Worm (Caenorhabditis elegans) whole organism, young adult: ENCODE measurements around the gene K10C2.8.

Experiments
- B0261.1 ChIP-seq: sonication (generic microtip); optimal IDR thresholded peaks from 2 replicates; lab custom pipeline; 2016; ENCODE audit warnings: mild to moderate bottlenecking, missing genetic modification characterization, moderate library complexity, missing compliant biosample characterization
- C17E4.6 ChIP-seq: fragments of 200-800 bp; sonication (Bioruptor generic); IDR thresholded peaks from 2 replicates; pipeline ENCODE4 v1.3.6; 2022; ENCODE audit warnings: missing genetic modification reagents, missing genetic modification characterization, missing compliant biosample characterization
- F10E7.11 ChIP-seq: sonication (generic microtip); optimal IDR thresholded peaks from 2 replicates; lab custom pipeline; 2017; ENCODE audit warnings: mild to moderate bottlenecking, missing genetic modification characterization, moderate library complexity, missing compliant biosample characterization
- K12H6.12 ChIP-seq: fragments of 200-800 bp; sonication (Bioruptor generic); optimal IDR thresholded peaks from 2 replicates; lab custom pipeline; 2018; ENCODE audit warnings: mild to moderate bottlenecking, missing genetic modification characterization, missing compliant biosample characterization
- Y53F4B.3 ChIP-seq: fragments of 200-800 bp; sonication (Bioruptor generic); IDR thresholded peaks from 2 replicates; pipeline ENCODE4 v1.3.6; 2022; ENCODE audit warnings: missing genetic modification reagents, missing genetic modification characterization, missing compliant biosample characterization
- Y53G8AR.9 ChIP-seq: fragments of 200-800 bp; sonication (Bioruptor generic); conservative IDR thresholded peaks from 2 replicates; pipeline ENCODE4 v1.3.6; 2022; ENCODE audit warnings: missing genetic modification reagents, missing genetic modification characterization, missing compliant biosample characterization
- aptf-2 ChIP-seq: fragments of 200-800 bp; sonication (Bioruptor generic); conservative IDR thresholded peaks from 2 replicates; pipeline ENCODE4 v1.3.6; 2022; ENCODE audit warnings: missing genetic modification reagents, missing genetic modification characterization, missing compliant biosample characterization
- atf-7 ChIP-seq: sonication (generic microtip); optimal IDR thresholded peaks from 2 replicates; lab custom pipeline; 2017; ENCODE audit warnings: mild to moderate bottlenecking, missing genetic modification characterization, missing compliant biosample characterization
- ceh-58 ChIP-seq: fragments of 200-800 bp; sonication (Bioruptor generic); IDR thresholded peaks from 2 replicates; pipeline ENCODE4 v1.3.6; 2022; ENCODE audit warnings: missing genetic modification characterization, missing compliant biosample characterization
- dpff-1 ChIP-seq: sonication (generic microtip); optimal IDR thresholded peaks from 2 replicates; lab custom pipeline; 2017; ENCODE audit warnings: mild to moderate bottlenecking, missing genetic modification characterization, missing compliant biosample characterization
- egrh-3 ChIP-seq: fragments of 200-800 bp; sonication (Bioruptor generic); IDR thresholded peaks from 2 replicates; pipeline ENCODE4 v1.3.6; 2022; ENCODE audit warnings: missing genetic modification reagents, missing genetic modification characterization, missing compliant biosample characterization
- him-1 ChIP-seq: sonication (generic microtip); optimal IDR thresholded peaks from 2 replicates; lab custom pipeline; 2016; ENCODE audit warnings: missing genotype, missing genetic modification reagents, missing genetic modification characterization, missing compliant biosample characterization
- hrde-1 ChIP-seq: sonication (generic microtip); optimal IDR thresholded peaks from 2 replicates; lab custom pipeline; 2016; ENCODE audit warnings: missing genetic modification characterization, mild to moderate bottlenecking, missing compliant biosample characterization, moderate library complexity, missing genotype, missing genetic modification reagents, borderline replicate concordance
- let-607 ChIP-seq, 2 experiments: fragments of 200-800 bp in 1 of 2; sonication (Bioruptor generic) in 1 of 2; sonication (generic microtip) in 1 of 2; optimal IDR thresholded peaks; 2 replicates each; lab custom pipeline; 2016 to 2018; ENCODE audit warnings: mild to moderate bottlenecking in 2 of 2, missing compliant biosample characterization in 2 of 2, missing genetic modification characterization in 2 of 2, moderate library complexity in 2 of 2, missing genotype in 1 of 2
- lin-26 ChIP-seq: fragments of 200-800 bp; sonication (Bioruptor generic); IDR thresholded peaks from 2 replicates; pipeline ENCODE4 v1.3.6; 2022; ENCODE audit warnings: missing genetic modification reagents, missing genetic modification characterization, missing compliant biosample characterization
- lin-35 ChIP-seq, 3 experiments: fragments of 150-350 bp in 2 of 3; sonication (generic microtip) in 1 of 3; optimal IDR thresholded peaks; 2 replicates each; lab custom pipeline; 2014 to 2018; ENCODE audit warnings: missing biosample characterization in 3 of 3, missing genetic modification characterization in 3 of 3, missing genetic modification reagents in 3 of 3
- lir-1 ChIP-seq: fragments of 200-800 bp; sonication (Bioruptor generic); conservative IDR thresholded peaks from 2 replicates; pipeline ENCODE4 v1.3.6; 2022; ENCODE audit warnings: missing genetic modification reagents, missing genetic modification characterization, missing compliant biosample characterization
- lsy-27 ChIP-seq: sonication (generic microtip); optimal IDR thresholded peaks from 2 replicates; lab custom pipeline; 2017; ENCODE audit warnings: missing genetic modification characterization, mild to moderate bottlenecking, missing compliant biosample characterization, antibody characterized with exemption, missing genotype, borderline replicate concordance; ENCODE audit not compliant: insufficient read depth
- madf-6 ChIP-seq: fragments of 200-800 bp; sonication (Bioruptor generic); IDR thresholded peaks from 2 replicates; pipeline ENCODE4 v1.3.6; 2022; ENCODE audit warnings: missing genetic modification reagents, missing genetic modification characterization, missing compliant biosample characterization
- madf-8 ChIP-seq: fragments of 200-800 bp; sonication (Bioruptor generic); conservative IDR thresholded peaks from 2 replicates; pipeline ENCODE4 v1.3.6; 2022; ENCODE audit warnings: missing genetic modification reagents, missing genetic modification characterization, missing compliant biosample characterization
- mel-28 ChIP-seq: sonication (generic microtip); optimal IDR thresholded peaks from 2 replicates; lab custom pipeline; 2016; ENCODE audit warnings: borderline replicate concordance, mild to moderate bottlenecking, missing genetic modification characterization, missing compliant biosample characterization
- mes-4 ChIP-seq: sonication (generic microtip); optimal IDR thresholded peaks from 2 replicates; lab custom pipeline; 2016; ENCODE audit warnings: missing genotype, missing genetic modification characterization, missing compliant biosample characterization
- mxl-1 ChIP-seq: sonication (generic microtip); optimal IDR thresholded peaks from 2 replicates; lab custom pipeline; 2016; ENCODE audit warnings: missing genetic modification characterization, missing compliant biosample characterization
- nfyb-1 ChIP-seq: fragments of 200-800 bp; sonication (Bioruptor generic); IDR thresholded peaks from 2 replicates; pipeline ENCODE4 v1.3.6; 2022; ENCODE audit warnings: missing genetic modification reagents, missing genetic modification characterization, missing compliant biosample characterization
- nhr-120 ChIP-seq: fragments of 200-800 bp; sonication (Bioruptor generic); IDR thresholded peaks from 2 replicates; pipeline ENCODE4 v1.3.6; 2022; ENCODE audit warnings: missing genetic modification characterization, missing compliant biosample characterization
- nhr-80 ChIP-seq: sonication (generic microtip); optimal IDR thresholded peaks from 2 replicates; lab custom pipeline; 2016; ENCODE audit warnings: missing genetic modification characterization, missing compliant biosample characterization
- rec-8 ChIP-seq, 2 experiments: sonication (generic microtip); optimal IDR thresholded peaks; 2 replicates each; lab custom pipeline; 2016; ENCODE audit warnings: mild to moderate bottlenecking in 2 of 2, missing genetic modification characterization in 2 of 2, missing genetic modification reagents in 2 of 2, missing genotype in 2 of 2, missing biosample characterization in 1 of 2, missing compliant biosample characterization in 1 of 2, moderate library complexity in 1 of 2
- snpc-3.4 ChIP-seq: sonication (generic microtip); optimal IDR thresholded peaks from 2 replicates; lab custom pipeline; 2017; ENCODE audit warnings: missing genetic modification characterization, mild to moderate bottlenecking, missing compliant biosample characterization, antibody characterized with exemption, moderate library complexity, missing genotype, missing genetic modification reagents
- snpc-4 ChIP-seq, 5 experiments: fragments of 150-350 bp in 1 of 5; sonication (generic microtip) in 4 of 5; optimal IDR thresholded peaks; 2 replicates each; lab custom pipeline; 2014 to 2018; ENCODE audit warnings: missing genetic modification characterization in 5 of 5, missing biosample characterization in 3 of 5, antibody characterized with exemption in 2 of 5, mild to moderate bottlenecking in 2 of 5, missing compliant biosample characterization in 2 of 5, missing genotype in 2 of 5, moderate library complexity in 2 of 5, missing genetic modification reagents in 1 of 5
- tlf-1 ChIP-seq: fragments of 200-800 bp; sonication (Bioruptor generic); optimal IDR thresholded peaks from 2 replicates; lab custom pipeline; 2018; ENCODE audit warnings: mild to moderate bottlenecking, missing genetic modification characterization, missing compliant biosample characterization
- unc-62 ChIP-seq: fragments of 150-350 bp; optimal IDR thresholded peaks from 2 replicates; lab custom pipeline; 2014; ENCODE audit warnings: missing biosample characterization, missing genetic modification reagents, missing genetic modification characterization
- xnd-1 ChIP-seq: sonication (generic microtip); optimal IDR thresholded peaks from 2 replicates; lab custom pipeline; 2016; ENCODE audit warnings: missing genotype, missing genetic modification reagents, missing genetic modification characterization, missing compliant biosample characterization
- zfh-2 ChIP-seq: fragments of 200-800 bp; sonication (Bioruptor generic); conservative IDR thresholded peaks from 2 replicates; pipeline ENCODE4 v1.3.6; 2022; ENCODE audit warnings: missing genetic modification reagents, missing genetic modification characterization, missing compliant biosample characterization
- ztf-6 ChIP-seq: fragments of 200-800 bp; sonication (Bioruptor generic); IDR thresholded peaks from 2 replicates; pipeline ENCODE4 v1.3.6; 2022; ENCODE audit warnings: missing genetic modification reagents, missing genetic modification characterization, missing compliant biosample characterization

K10C2.8 gene

ce11 chrX:6408713-6409112 lies 28.7 kb downstream of the K10C2.8 start:
- no peak for TF ChIP-seq tlf-1
- peak; percentile 78 for TF ChIP-seq zfh-2
- TF ChIP-seq egrh-3 (GFP tag; lab: Robert Waterston, UW): peak; percentile 12; the same call in 1 of the 2 replicates

- TF ChIP-seq ztf-6 (no peak), nhr-80 (tag; lab: Kevin White, UChicago) (peak; percentile 20)
- TF ChIP-seq, all 124 proteins: peak for 1
Measured at ce11 chrX:6408286-6408685, 29.2 kb downstream of the K10C2.8 start.

ce11 chrX:6407805-6408204 lies 29.6 kb downstream of the K10C2.8 start:
- TF ChIP-seq lir-1 (GFP tag; lab: Robert Waterston, UW): no peak
- TF ChIP-seq ztf-6: no peak
- no peak for TF ChIP-seq aptf-2 (GFP tag; lab: Robert Waterston, UW)

- TF ChIP-seq madf-6 (GFP tag; lab: Robert Waterston, UW): no peak
- no peak for TF ChIP-seq lin-35 (GFP tag; optimal IDR thresholded peaks at IDR 0.05; lab: Kevin White, UChicago)
- TF ChIP-seq K12H6.12 (tag; lab: Kevin White, UChicago): no peak
- TF ChIP-seq lsy-27 (tag; lab: Kevin White, UChicago): no peak
- no peak for TF ChIP-seq ceh-58
- TF ChIP-seq tlf-1: no peak
- TF ChIP-seq unc-62 (GFP tag; lab: Kevin White, UChicago): no peak
- no peak for TF ChIP-seq him-1
- no peak for TF ChIP-seq mel-28
- no peak for TF ChIP-seq nhr-120 (GFP tag; lab: Robert Waterston, UW)
- no peak for TF ChIP-seq xnd-1 (tag; lab: Kevin White, UChicago)
- TF ChIP-seq dpff-1: no peak
- no peak for TF ChIP-seq B0261.1 (tag; lab: Kevin White, UChicago)
- no peak for TF ChIP-seq Y53G8AR.9 (GFP tag; lab: Robert Waterston, UW)
- no peak for TF ChIP-seq C17E4.6 (GFP tag; lab: Robert Waterston, UW)
- no peak for TF ChIP-seq mxl-1 (tag; lab: Kevin White, UChicago)
Measured at ce11 chrX:6405905-6406304, 31.5 kb downstream of the K10C2.8 start.

- TF ChIP-seq lsy-27 (tag; lab: Kevin White, UChicago) (no peak), let-607 (tag; optimal IDR thresholded peaks at IDR 0.05; lab: Kevin White, UChicago) (no peak), hrde-1 (tag; lab: Kevin White, UChicago) (no peak), nfyb-1 (GFP tag; lab: Robert Waterston, UW) (no peak), atf-7 (tag; lab: Kevin White, UChicago) (no peak), rec-8 (tag; optimal IDR thresholded peaks at IDR 0.05; lab: Kevin White, UChicago) (no peak)
Measured at ce11 chrX:6403122-6403521, 34.3 kb downstream of the K10C2.8 start, which contains the start of gene glt-4. TSS of gene glt-4 (plus strand) at chrX:6403422.

- TF ChIP-seq snpc-4 (GFP tag; optimal IDR thresholded peaks at IDR 0.05; lab: Kevin White, UChicago): no peak
- TF ChIP-seq snpc-4 (tag; optimal IDR thresholded peaks at IDR 0.05; lab: Kevin White, UChicago): no peak
- no peak for TF ChIP-seq lin-26
- TF ChIP-seq madf-8: no peak
- no peak for TF ChIP-seq mes-4 (tag; lab: Kevin White, UChicago)
- no peak for TF ChIP-seq Y53F4B.3
- TF ChIP-seq F10E7.11 (tag; lab: Kevin White, UChicago): no peak
- no peak for TF ChIP-seq him-1
- TF ChIP-seq snpc-3.4: no peak
- TF ChIP-seq, all 124 proteins: peak for 0
Measured at ce11 chrX:6399450-6399849, 38.0 kb downstream of the K10C2.8 start.
